Worm (Caenorhabditis elegans): ENCODE data around the gene acbp-4.

DNA sequence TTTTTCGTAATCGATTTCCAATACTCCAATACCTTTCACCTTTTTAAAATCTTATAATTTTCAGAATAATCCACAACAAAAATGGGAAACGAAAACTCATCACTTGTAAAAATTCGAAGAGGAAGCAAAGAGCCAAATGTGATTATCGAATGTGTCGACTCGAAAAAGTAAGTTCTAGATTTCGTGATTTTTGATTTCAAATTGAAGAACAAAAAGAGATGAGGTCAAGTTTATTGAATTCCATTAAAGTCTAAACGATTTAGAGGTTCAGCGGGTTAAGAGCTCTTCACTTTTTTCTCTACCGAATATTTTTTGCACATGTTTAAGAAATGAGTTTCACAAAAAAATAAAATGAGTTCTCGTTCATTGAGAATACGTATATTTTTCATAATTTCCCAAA lies 50.0 kb downstream of the acbp-4 start, which contains the start of gene B0361.4:
- TF ChIP-seq zag-1 (tag; optimal IDR thresholded peaks at IDR 0.05) (no peak), nhr-11 (tag; optimal IDR thresholded peaks at IDR 0.05) (no peak), lin-39 (tag; optimal IDR thresholded peaks at IDR 0.05) (no peak)

All from whole organism, L2 larva.